Fruit fly (Drosophila melanogaster): ENCODE data around the gene rsh.

The rsh gene

DNA sequence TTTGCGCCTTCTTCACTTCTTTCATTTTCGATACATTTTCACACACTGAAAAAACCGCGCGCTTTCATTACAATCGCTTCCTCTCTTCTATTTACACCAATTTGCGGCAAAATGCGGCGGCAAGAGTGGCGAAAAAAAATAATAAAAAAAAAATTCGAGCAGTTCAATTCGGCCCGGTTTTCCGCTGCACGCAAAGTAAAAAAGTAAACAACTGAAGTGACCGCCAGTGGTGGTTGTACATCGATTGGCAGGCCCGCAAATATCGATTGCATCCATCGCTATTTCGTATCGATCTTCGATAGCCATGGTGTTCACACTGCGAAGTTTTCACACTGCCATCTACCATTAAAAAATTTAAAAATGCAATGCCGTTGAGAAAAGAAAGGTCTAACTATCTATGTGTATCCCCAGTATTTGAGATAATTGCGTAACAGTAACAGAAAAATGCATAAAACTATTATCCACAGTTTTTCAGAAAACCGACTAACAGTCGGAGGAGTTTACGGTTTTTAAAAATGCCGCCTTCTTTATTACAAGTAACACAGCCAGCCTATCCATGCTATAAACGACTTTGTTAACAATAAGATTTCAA is 123.9 kb downstream of the rsh start, which contains the start of gene Chpf (continued):
- TF ChIP-seq BEAF-32 (GFP tag; optimal IDR thresholded peaks at IDR 0.05) (peak; percentile 83), CG7963 (GFP tag; IDR thresholded peaks at IDR 0.05; ENCODE audit: partially characterized antibody) (peak; percentile 87), stwl (tag; optimal IDR thresholded peaks at IDR 0.05) (peak; percentile 43), ind (GFP tag; optimal IDR thresholded peaks at IDR 0.05) (no peak), bbx (GFP tag; IDR thresholded peaks at IDR 0.05; ENCODE audit: partially characterized antibody) (peak; percentile 89), CG2889 (GFP tag; IDR thresholded peaks at IDR 0.05) (no peak)

DNA sequence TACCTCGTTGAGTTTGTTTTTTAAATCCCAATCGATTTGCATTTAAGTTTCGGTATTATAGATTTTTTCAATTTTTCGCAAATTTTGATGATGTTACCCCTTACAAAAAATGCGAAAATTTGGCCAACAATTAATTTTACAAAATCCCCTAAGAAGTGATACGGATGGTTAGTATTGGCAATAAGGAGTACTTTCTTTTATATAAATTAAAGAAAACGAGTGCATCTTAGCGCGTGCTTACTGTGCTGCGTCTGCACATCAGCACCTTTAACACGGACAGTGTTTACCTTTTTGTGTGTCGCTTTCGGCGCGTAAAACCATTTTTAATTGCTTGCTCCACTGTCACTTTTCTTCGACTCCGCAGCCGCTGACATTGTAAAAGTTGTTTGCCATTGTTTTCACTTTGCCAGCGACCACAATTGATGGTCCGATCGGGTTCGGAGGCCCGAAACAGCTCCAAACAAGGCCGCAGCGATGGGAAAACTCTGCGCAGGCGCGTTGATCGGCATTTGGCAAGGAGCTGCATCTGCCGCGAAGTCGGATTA is 125.5 kb downstream of the rsh start:
- TF ChIP-seq CG14710 (tag; optimal IDR thresholded peaks at IDR 0.05) (no peak), ttk (GFP tag; IDR thresholded peaks at IDR 0.05) (0 out of 2 replicates have a peak, but pooled peaks have one; percentile 21), CG42726 (GFP tag; IDR thresholded peaks at IDR 0.05; ENCODE audit: partially characterized antibody) (no peak), tx (GFP tag; optimal IDR thresholded peaks at IDR 0.05) (no peak), sr (GFP tag; IDR thresholded peaks at IDR 0.05) (no peak), CG7839 (tag; optimal IDR thresholded peaks at IDR 0.05) (no peak), pros (GFP tag; optimal IDR thresholded peaks at IDR 0.05) (peak; percentile 10), sna (GFP tag; IDR thresholded peaks at IDR 0.05; ENCODE audit: partially characterized antibody) (no peak), CG13287 (GFP tag; IDR thresholded peaks at IDR 0.05; ENCODE audit: partially characterized antibody) (no peak), CG4854 (GFP tag; optimal IDR thresholded peaks at IDR 0.05) (no peak), row (GFP tag; IDR thresholded peaks at IDR 0.05) (peak; percentile 28), peb (GFP tag; IDR thresholded peaks at IDR 0.05) (no peak), CG7987 (GFP tag; optimal IDR thresholded peaks at IDR 0.05) (no peak), CG12769 (tag; optimal IDR thresholded peaks at IDR 0.05) (peak; percentile 62), ara (GFP tag; IDR thresholded peaks at IDR 0.05) (peak; percentile 16; the same call in 1 of the 2 replicates), Chrac-16 (GFP tag; optimal IDR thresholded peaks at IDR 0.05) (no peak), HLH3B (GFP tag; IDR thresholded peaks at IDR 0.05) (0 out of 2 replicates have a peak, but pooled peaks have one; percentile 17), Hr51 (GFP tag; optimal IDR thresholded peaks at IDR 0.05) (no peak), Nf-YC (tag; optimal IDR thresholded peaks at IDR 0.05) (no peak), tgo (GFP tag; IDR thresholded peaks at IDR 0.05) (no peak), CG11504 (tag; optimal IDR thresholded peaks at IDR 0.05) (peak; percentile 1), Drgx (GFP tag; IDR thresholded peaks at IDR 0.05) (peak; percentile 8; the same call in 1 of the 2 replicates), crp (GFP tag; optimal IDR thresholded peaks at IDR 0.05) (no peak), CG13775 (GFP tag; optimal IDR thresholded peaks at IDR 0.05) (no peak), sisA (GFP tag; IDR thresholded peaks at IDR 0.05) (peak; percentile 20; the same call in 1 of the 2 replicates), CG7963 (GFP tag; IDR thresholded peaks at IDR 0.05; ENCODE audit: partially characterized antibody) (no peak), lmd (GFP tag; IDR thresholded peaks at IDR 0.05) (no peak), ase (GFP tag; IDR thresholded peaks at IDR 0.05) (0 out of 3 replicates have a peak, but pooled peaks have one; percentile 17), grau (tag; optimal IDR thresholded peaks at IDR 0.05) (peak; percentile 50), Ets65A (GFP tag) (peak; percentile 31), CG12236 (GFP tag; optimal IDR thresholded peaks at IDR 0.05) (no peak), CG10267 (tag; optimal IDR thresholded peaks at IDR 0.05) (no peak), CG12071 (GFP tag; optimal IDR thresholded peaks at IDR 0.05) (no peak), chn (GFP tag; optimal IDR thresholded peaks at IDR 0.05) (no peak), abd-A (tag; optimal IDR thresholded peaks at IDR 0.05) (no peak), gem (tag; optimal IDR thresholded peaks at IDR 0.05) (peak; percentile 1), br (optimal IDR thresholded peaks at IDR 0.05) (no peak), chm (GFP tag; IDR thresholded peaks at IDR 0.05) (no peak), CG9797 (GFP tag; optimal IDR thresholded peaks at IDR 0.05) (no peak), vfl (GFP tag; optimal IDR thresholded peaks at IDR 0.05) (no peak), D (optimal IDR thresholded peaks at IDR 0.05) (no peak), D (GFP tag; optimal IDR thresholded peaks at IDR 0.05) (no peak), zfh1 (GFP tag; IDR thresholded peaks at IDR 0.05) (0 out of 3 replicates have a peak, but pooled peaks have one; percentile 13)
